Worm (Caenorhabditis elegans) whole organism, L2 larva: Measurements from ENCODE around the gene arrd-28.

Experiments used
- F13H6.1 ChIP-seq: sonication (generic microtip); optimal IDR thresholded peaks from 2 replicates; lab custom pipeline; 2016; ENCODE audit warnings: missing genetic modification characterization, missing compliant biosample characterization
- Y55F3AM.14 ChIP-seq: fragments of 200-800 bp; sonication (Bioruptor generic); optimal IDR thresholded peaks from 2 replicates; lab custom pipeline; 2018; ENCODE audit warnings: mild to moderate bottlenecking, missing genetic modification characterization, missing compliant biosample characterization
- ama-1 ChIP-seq: fragments of 150-350 bp; optimal IDR thresholded peaks from 2 replicates; lab custom pipeline; 2018; ENCODE audit warnings: inconsistent platforms
- egl-27 ChIP-seq: sonication (generic microtip); optimal IDR thresholded peaks from 3 replicates; lab custom pipeline; 2017; ENCODE audit warnings: missing biosample characterization, missing genetic modification reagents, missing genetic modification characterization
- nhr-11 ChIP-seq: fragments of 150-350 bp; optimal IDR thresholded peaks from 2 replicates; lab custom pipeline; 2014; ENCODE audit warnings: missing biosample characterization, missing genetic modification characterization
- nhr-129 ChIP-seq: fragments of 150-350 bp; optimal IDR thresholded peaks from 2 replicates; lab custom pipeline; 2014; ENCODE audit warnings: missing biosample characterization, missing genetic modification characterization
- nhr-237 ChIP-seq: fragments of 150-350 bp; optimal IDR thresholded peaks from 2 replicates; lab custom pipeline; 2014; ENCODE audit warnings: missing biosample characterization, missing genetic modification characterization
- nhr-6 ChIP-seq: fragments of 150-350 bp; optimal IDR thresholded peaks from 2 replicates; lab custom pipeline; 2014; ENCODE audit warnings: missing biosample characterization, missing genetic modification characterization
- skn-1 ChIP-seq: sonication (generic microtip); optimal IDR thresholded peaks from 2 replicates; lab custom pipeline; 2017; ENCODE audit warnings: missing biosample characterization, missing genetic modification characterization
- snpc-4 ChIP-seq: fragments of 150-350 bp; optimal IDR thresholded peaks from 2 replicates; lab custom pipeline; 2014; ENCODE audit warnings: missing biosample characterization, missing genetic modification characterization
- unc-55 ChIP-seq: fragments of 150-350 bp; sonication (generic microtip); optimal IDR thresholded peaks from 3 replicates; lab custom pipeline; 2014; ENCODE audit warnings: missing biosample characterization, missing genetic modification reagents, missing genetic modification characterization
- unc-62 ChIP-seq: fragments of 150-350 bp; optimal IDR thresholded peaks from 2 replicates; lab custom pipeline; 2014; ENCODE audit warnings: missing biosample characterization, missing genetic modification reagents, missing genetic modification characterization
- ztf-11 ChIP-seq: sonication (generic microtip); optimal IDR thresholded peaks from 2 replicates; lab custom pipeline; 2017; ENCODE audit warnings: missing biosample characterization, missing genetic modification characterization

DNA sequence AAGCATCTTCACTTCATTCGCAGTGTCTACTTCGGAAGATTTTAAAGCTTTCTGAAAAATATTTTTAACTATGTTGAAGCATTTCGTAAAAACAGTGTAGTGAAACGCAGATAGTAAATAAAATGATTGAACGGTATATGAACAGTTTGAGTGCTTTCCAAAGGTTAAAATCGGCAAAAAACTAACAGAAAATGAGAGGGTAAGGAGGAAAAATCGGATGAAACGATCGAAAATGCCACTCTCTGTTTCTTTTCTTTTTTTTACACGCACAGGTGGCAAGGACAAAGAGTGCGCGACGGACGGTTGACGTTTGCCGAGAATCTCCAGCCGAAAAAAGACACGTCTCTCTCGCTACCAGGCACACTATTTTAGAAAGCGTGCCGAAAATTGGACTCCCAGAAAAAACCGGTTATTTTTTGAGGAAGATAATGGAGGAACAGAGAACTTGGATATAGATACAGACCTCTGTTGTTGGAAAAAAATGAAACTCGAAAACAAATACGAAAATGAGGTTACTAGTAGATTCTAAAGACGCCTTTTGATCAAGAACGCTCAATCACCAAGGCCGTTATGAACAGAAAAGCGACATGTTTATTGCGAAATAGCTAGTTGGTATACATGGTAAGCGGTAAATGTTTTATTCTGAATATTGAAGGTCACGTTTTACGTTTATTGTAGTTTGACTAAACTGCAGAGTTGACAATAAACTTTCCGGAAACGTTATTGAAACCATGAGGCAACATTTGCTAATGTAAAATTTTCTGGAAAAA lies 10.7 kb downstream of the arrd-28 start, which contains the start of gene myrf-2:
- TF ChIP-seq egl-27 (tag; lab: Kevin White, UChicago) = no peak
- TF ChIP-seq ztf-11 (tag; lab: Kevin White, UChicago) = no peak
- no peak for TF ChIP-seq nhr-237 (tag; lab: Kevin White, UChicago)
- no peak for TF ChIP-seq nhr-11
- no peak for TF ChIP-seq skn-1 (tag; lab: Kevin White, UChicago)
- no peak for TF ChIP-seq Y55F3AM.14 (GFP tag; lab: Kevin White, UChicago)
- TF ChIP-seq F13H6.1 (tag; lab: Kevin White, UChicago) = peak; percentile 23
- TF ChIP-seq nhr-129 = peak; percentile 4
- no peak for TF ChIP-seq ama-1 (lab: Kevin White, UChicago)
- TF ChIP-seq unc-62 (GFP tag; lab: Kevin White, UChicago) = no peak
- no peak for TF ChIP-seq nhr-6
- TF ChIP-seq unc-55 = no peak
- no peak for TF ChIP-seq snpc-4 (tag; lab: Kevin White, UChicago)
